Worm (Caenorhabditis elegans): ENCODE data around the gene npp-5.

npp-5 gene

DNA sequence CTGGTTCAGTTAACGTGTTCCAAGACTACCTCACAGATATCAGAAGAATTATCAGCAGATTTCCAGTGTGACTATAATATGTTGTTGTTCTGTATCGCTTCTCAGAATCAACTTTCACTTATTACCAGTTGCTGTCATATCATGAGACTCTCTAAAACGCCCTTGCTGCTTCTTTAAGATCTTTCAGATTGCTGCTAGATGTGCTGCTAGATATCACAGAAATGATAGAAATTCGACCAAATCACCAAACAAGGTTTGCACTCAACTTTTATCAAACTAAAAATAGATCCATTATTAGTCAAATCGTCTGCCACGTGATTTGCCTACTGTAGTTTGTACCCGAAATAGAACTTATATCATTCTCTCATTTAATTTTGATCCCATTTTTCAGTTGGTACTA is 44.9 kb upstream of the npp-5 start:
- TF ChIP-seq sma-3 (GFP tag; optimal IDR thresholded peaks at IDR 0.05) (peak; percentile 10), nhr-25 (tag; optimal IDR thresholded peaks at IDR 0.05) (peak; percentile 2), elt-1 (tag; optimal IDR thresholded peaks at IDR 0.05) (no peak), dmd-4 (tag; optimal IDR thresholded peaks at IDR 0.05) (no peak)

ce11 chrII:11642736-11643135 is 43.1 kb upstream of the npp-5 start:
- TF ChIP-seq Y55F3AM.14 (GFP tag; optimal IDR thresholded peaks at IDR 0.05), result no peak
- TF ChIP-seq unc-55 (GFP tag; optimal IDR thresholded peaks at IDR 0.05), result no peak
- TF ChIP-seq R02D3.7 (tag; optimal IDR thresholded peaks at IDR 0.05), result no peak
- no peak for TF ChIP-seq nhr-77 (tag; optimal IDR thresholded peaks at IDR 0.05)
- no peak for TF ChIP-seq alr-1 (tag; optimal IDR thresholded peaks at IDR 0.05)

DNA sequence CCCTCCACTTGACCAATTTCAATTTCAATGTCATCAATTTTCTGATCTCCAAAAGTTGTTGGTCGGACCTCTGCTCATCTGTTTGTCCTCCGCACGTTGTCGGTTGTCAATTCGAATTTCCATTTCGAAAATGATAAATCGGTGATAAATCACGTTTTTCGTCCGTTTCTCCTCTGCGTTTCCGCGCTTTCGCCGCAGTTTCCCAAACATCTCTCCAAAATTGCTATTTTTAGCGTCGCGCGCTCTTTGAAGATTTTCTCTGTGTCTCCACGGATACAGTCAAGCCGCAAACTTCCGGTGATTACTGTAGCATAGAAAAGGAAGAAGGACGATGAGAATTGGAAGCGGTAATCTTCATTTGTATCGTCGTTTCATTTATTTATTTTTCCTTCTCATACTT is 42.4 kb upstream of the npp-5 start:
- peak in 1 of 2 experiments; percentile 39 for TF ChIP-seq mdl-1 (tag; optimal IDR thresholded peaks at IDR 0.05)
- no peak for TF ChIP-seq crh-2 (tag; optimal IDR thresholded peaks at IDR 0.05)
- TF ChIP-seq nhr-6 (tag; optimal IDR thresholded peaks at IDR 0.05), result no peak
- TF ChIP-seq sem-4 (tag; optimal IDR thresholded peaks at IDR 0.05), result no peak
- no peak for TF ChIP-seq snpc-4 (tag; optimal IDR thresholded peaks at IDR 0.05)
- TF ChIP-seq blmp-1 (tag; optimal IDR thresholded peaks at IDR 0.05; ENCODE audit: insufficient read depth), result peak; percentile 38
- TF ChIP-seq lin-13 (GFP tag; optimal IDR thresholded peaks at IDR 0.05), result no peak
- TF ChIP-seq nhr-129 (tag; optimal IDR thresholded peaks at IDR 0.05), result no peak
- TF ChIP-seq nhr-77 (tag; optimal IDR thresholded peaks at IDR 0.05), result no peak
- no peak for TF ChIP-seq nhr-11 (tag; optimal IDR thresholded peaks at IDR 0.05)
- TF ChIP-seq lsy-2 (tag; optimal IDR thresholded peaks at IDR 0.05), result peak in 1 of 2 experiments; percentile 51
- no peak for TF ChIP-seq unc-39 (tag; optimal IDR thresholded peaks at IDR 0.05)
- TF ChIP-seq sma-3 (GFP tag; optimal IDR thresholded peaks at IDR 0.05), result peak; percentile 86
- no peak for TF ChIP-seq peb-1 (tag; optimal IDR thresholded peaks at IDR 0.05)
- no peak for TF ChIP-seq ceh-16 (tag; optimal IDR thresholded peaks at IDR 0.05)
- no peak for TF ChIP-seq ceh-82 (tag; optimal IDR thresholded peaks at IDR 0.05)
- TF ChIP-seq nhr-23 (tag; optimal IDR thresholded peaks at IDR 0.05), result no peak
- TF ChIP-seq ztf-1 (GFP tag; conservative IDR thresholded peaks at IDR 0.05), result no peak
- TF ChIP-seq Y55F3AM.14 (GFP tag; optimal IDR thresholded peaks at IDR 0.05), result no peak
- peak; percentile 69 for TF ChIP-seq nhr-25 (tag; optimal IDR thresholded peaks at IDR 0.05)
- TF ChIP-seq gmeb-1 (tag; optimal IDR thresholded peaks at IDR 0.05), result peak; percentile 42
- TF ChIP-seq R02D3.7 (tag; optimal IDR thresholded peaks at IDR 0.05), result no peak
- TF ChIP-seq ama-1 (optimal IDR thresholded peaks at IDR 0.05), result peak; percentile 33
- no peak for TF ChIP-seq lin-11 (tag; optimal IDR thresholded peaks at IDR 0.05)
- peak; percentile 39 for TF ChIP-seq egl-27 (tag; optimal IDR thresholded peaks at IDR 0.05)
- peak; percentile 71 for TF ChIP-seq nhr-21 (tag; optimal IDR thresholded peaks at IDR 0.05)
- TF ChIP-seq mbf-1 (tag; optimal IDR thresholded peaks at IDR 0.05), result no peak
- no peak for TF ChIP-seq ztf-11 (tag; optimal IDR thresholded peaks at IDR 0.05)
- TF ChIP-seq alr-1 (tag; optimal IDR thresholded peaks at IDR 0.05), result no peak
- TF ChIP-seq nhr-237 (tag; optimal IDR thresholded peaks at IDR 0.05), result no peak
- no peak for TF ChIP-seq unc-55 (GFP tag; optimal IDR thresholded peaks at IDR 0.05)
- no peak for TF ChIP-seq ZK546.5 (tag; optimal IDR thresholded peaks at IDR 0.05)
- TF ChIP-seq lin-39 (tag; optimal IDR thresholded peaks at IDR 0.05), result no peak
- TF ChIP-seq unc-62 (GFP tag; optimal IDR thresholded peaks at IDR 0.05), result no peak
- no peak for TF ChIP-seq elt-1 (tag; optimal IDR thresholded peaks at IDR 0.05)
- no peak for TF ChIP-seq C34F6.9 (tag; optimal IDR thresholded peaks at IDR 0.05)
- no peak for TF ChIP-seq F13H6.1 (tag; optimal IDR thresholded peaks at IDR 0.05)
- TF ChIP-seq fos-1 (tag; optimal IDR thresholded peaks at IDR 0.05), result no peak
- no peak for TF ChIP-seq elt-3 (tag; optimal IDR thresholded peaks at IDR 0.05)
- TF ChIP-seq sma-9 (GFP tag; optimal IDR thresholded peaks at IDR 0.05), result peak; percentile 75
- no peak for TF ChIP-seq sma-9 (tag; optimal IDR thresholded peaks at IDR 0.05)
- TF ChIP-seq ztf-4 (tag; optimal IDR thresholded peaks at IDR 0.05), result no peak
- TF ChIP-seq nhr-10 (tag; optimal IDR thresholded peaks at IDR 0.05), result no peak
- TF ChIP-seq dmd-4 (tag; optimal IDR thresholded peaks at IDR 0.05), result no peak
- no peak for TF ChIP-seq skn-1 (tag; optimal IDR thresholded peaks at IDR 0.05)
- no peak for TF ChIP-seq zag-1 (tag; optimal IDR thresholded peaks at IDR 0.05)
- TF ChIP-seq nhr-12 (tag; optimal IDR thresholded peaks at IDR 0.05), result no peak
- TF ChIP-seq aly-2 (tag; optimal IDR thresholded peaks at IDR 0.05), result no peak
- no peak for TF ChIP-seq mab-5 (tag; optimal IDR thresholded peaks at IDR 0.05)
